Fruit fly (Drosophila melanogaster): ENCODE results near the gene CG14411.

Gene CG14411

DNA sequence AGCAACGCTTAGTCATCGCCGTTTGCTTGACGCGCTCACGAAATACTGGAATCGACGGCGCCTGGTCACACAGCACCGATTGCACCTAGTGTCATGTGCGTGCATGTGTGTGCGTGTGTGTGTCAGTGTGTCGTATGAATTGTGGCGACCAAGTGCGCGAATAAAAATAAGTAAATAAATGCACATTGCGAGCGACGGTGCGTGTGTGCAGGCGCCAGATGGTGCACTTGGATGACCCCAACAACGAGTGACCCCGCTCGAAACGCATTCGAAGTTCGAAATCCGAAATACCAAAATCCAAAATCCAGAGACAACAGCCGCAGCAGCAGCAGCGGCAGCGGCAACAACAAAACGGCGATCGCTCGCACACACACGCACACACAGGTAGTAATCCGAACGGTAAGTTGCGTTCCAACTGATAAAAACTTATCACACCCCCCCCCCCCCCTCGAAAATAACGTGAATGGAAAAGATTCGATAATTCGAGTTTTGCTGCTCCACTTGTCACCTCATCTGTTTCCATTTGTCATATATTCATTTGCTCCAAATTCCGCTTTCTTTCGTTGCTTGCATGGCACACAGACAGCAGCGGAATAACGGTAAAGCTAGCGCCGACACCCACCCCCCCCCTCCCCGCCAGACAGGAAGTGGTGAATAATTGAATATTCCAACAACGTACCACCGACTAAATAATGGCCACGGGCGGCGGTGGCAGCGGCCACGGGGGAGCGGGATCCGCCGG is at the start of gene CG14411:
Gene CG14411 (plus strand): TSS at position 86 of the 742 bp plus-strand sequence.
- no peak for TF ChIP-seq sc (optimal IDR thresholded peaks at IDR 0.05)
- no peak for TF ChIP-seq sc (GFP tag; optimal IDR thresholded peaks at IDR 0.05)
- no peak for TF ChIP-seq dimm (GFP tag; IDR thresholded peaks at IDR 0.05)
- TF ChIP-seq CG3726 (GFP tag; IDR thresholded peaks at IDR 0.05): no peak
- TF ChIP-seq CG1024 (GFP tag; IDR thresholded peaks at IDR 0.05): no peak
- TF ChIP-seq Ravus (GFP tag; IDR thresholded peaks at IDR 0.05): no peak
- no peak for TF ChIP-seq CG7745 (tag; optimal IDR thresholded peaks at IDR 0.05)
- no peak for TF ChIP-seq onecut (GFP tag; IDR thresholded peaks at IDR 0.05)
- no peak for TF ChIP-seq Spps (tag; optimal IDR thresholded peaks at IDR 0.05)
- TF ChIP-seq sna (GFP tag; IDR thresholded peaks at IDR 0.05; ENCODE audit: partially characterized antibody): peak; percentile 16; the same call in 1 of the 2 replicates
- peak; percentile 38 for TF ChIP-seq Elba2 (GFP tag; optimal IDR thresholded peaks at IDR 0.05)
- no peak for TF ChIP-seq peb (GFP tag; IDR thresholded peaks at IDR 0.05)
- no peak for TF ChIP-seq CG14050 (GFP tag; IDR thresholded peaks at IDR 0.05)
- no peak for TF ChIP-seq Rfx (GFP tag; IDR thresholded peaks at IDR 0.05)
- TF ChIP-seq amos (GFP tag; IDR thresholded peaks at IDR 0.05; ENCODE audit: partially characterized antibody): peak; percentile 48
- TF ChIP-seq Ptx1 (GFP tag; IDR thresholded peaks at IDR 0.05): no peak
- TF ChIP-seq CG8478 (optimal IDR thresholded peaks at IDR 0.05): peak; percentile 28
- TF ChIP-seq CG2889 (GFP tag; IDR thresholded peaks at IDR 0.05): no peak
- peak; percentile 35 for TF ChIP-seq Sry-δ (GFP tag; optimal IDR thresholded peaks at IDR 0.05)
- peak; percentile 58 for TF ChIP-seq CG4360 (GFP tag; IDR thresholded peaks at IDR 0.05)
- TF ChIP-seq ERR (GFP tag; optimal IDR thresholded peaks at IDR 0.05): no peak
- TF ChIP-seq Aef1 (GFP tag; IDR thresholded peaks at IDR 0.05): no peak
- TF ChIP-seq dysf (GFP tag; IDR thresholded peaks at IDR 0.05): 0 out of 3 replicates have a peak, but pooled peaks have one; percentile 5
- no peak for TF ChIP-seq CG1233 (GFP tag; optimal IDR thresholded peaks at IDR 0.05)
- TF ChIP-seq tap (tag; optimal IDR thresholded peaks at IDR 0.05): no peak
- no peak for TF ChIP-seq pnt (GFP tag; optimal IDR thresholded peaks at IDR 0.05)
- TF ChIP-seq CG13123 (GFP tag; optimal IDR thresholded peaks at IDR 0.05): no peak
- TF ChIP-seq CG2129 (GFP tag; IDR thresholded peaks at IDR 0.05; ENCODE audit: partially characterized antibody): no peak
- TF ChIP-seq dmrt11E (tag; optimal IDR thresholded peaks at IDR 0.05): no peak
- no peak for TF ChIP-seq CG34376 (GFP tag; optimal IDR thresholded peaks at IDR 0.05)
- TF ChIP-seq Awh (GFP tag; IDR thresholded peaks at IDR 0.05): no peak
- peak; percentile 53 for TF ChIP-seq Ets97D (GFP tag; optimal IDR thresholded peaks at IDR 0.05)
- TF ChIP-seq Optix (GFP tag; IDR thresholded peaks at IDR 0.05): no peak
- TF ChIP-seq insv (GFP tag; optimal IDR thresholded peaks at IDR 0.05): peak in 1 of 2 experiments; percentile 11
- no peak for TF ChIP-seq Atf-2 (GFP tag; optimal IDR thresholded peaks at IDR 0.05)
- no peak for TF ChIP-seq BEAF-32 (GFP tag; optimal IDR thresholded peaks at IDR 0.05)
- peak; percentile 82 for TF ChIP-seq Adf1 (GFP tag; IDR thresholded peaks at IDR 0.05)
- TF ChIP-seq mirr (GFP tag; optimal IDR thresholded peaks at IDR 0.05): no peak
- no peak for TF ChIP-seq CG10366 (GFP tag; IDR thresholded peaks at IDR 0.05)
- no peak for TF ChIP-seq CG3281 (GFP tag; optimal IDR thresholded peaks at IDR 0.05)
- peak; percentile 36 for TF ChIP-seq vvl (GFP tag; IDR thresholded peaks at IDR 0.05)
- TF ChIP-seq Sox100B (GFP tag; optimal IDR thresholded peaks at IDR 0.05): no peak
- peak; percentile 80 for TF ChIP-seq Med (GFP tag)
- TF ChIP-seq sim (GFP tag; IDR thresholded peaks at IDR 0.05): no peak
- no peak for TF ChIP-seq CG6683 (GFP tag; optimal IDR thresholded peaks at IDR 0.05)
- TF ChIP-seq CG8290 (GFP tag; optimal IDR thresholded peaks at IDR 0.05): no peak
- TF ChIP-seq CG8290 (tag; optimal IDR thresholded peaks at IDR 0.05): peak in 1 of 2 experiments; percentile 35
- no peak for TF ChIP-seq grau (tag; optimal IDR thresholded peaks at IDR 0.05)
- no peak for TF ChIP-seq eve (GFP tag; optimal IDR thresholded peaks at IDR 0.05)
- TF ChIP-seq Dip2 (GFP tag; IDR thresholded peaks at IDR 0.05): no peak
- peak; percentile 2 for TF ChIP-seq CG3995 (GFP tag; optimal IDR thresholded peaks at IDR 0.05)
- peak; percentile 79 for TF ChIP-seq pzg (GFP tag; optimal IDR thresholded peaks at IDR 0.05)
